Worm (Caenorhabditis elegans): Measurements from ENCODE around the gene lgc-31.

- no peak for TF ChIP-seq nhr-237 (tag; optimal IDR thresholded peaks at IDR 0.05)
- no peak for TF ChIP-seq mab-5 (tag; optimal IDR thresholded peaks at IDR 0.05)
Measured at ce11 chrV:15481374-15481773, 40.4 kb downstream of the lgc-31 start, which contains the start of gene nhr-150.
